Fruit fly (Drosophila melanogaster) whole organism, wandering third instar larva: Measurements from ENCODE around the gene CG14866.

ENCODE experiments used
- Abd-B ChIP-seq: fragments of >200 bp; optimal IDR thresholded peaks from 2 replicates; lab custom pipeline; 2017; ENCODE audit warnings: missing biosample characterization, missing genetic modification characterization
- CG32264 ChIP-seq: fragments of 200-800 bp; sonication (Bioruptor generic); optimal IDR thresholded peaks from 2 replicates; lab custom pipeline; 2016; ENCODE audit warnings: missing biosample characterization, missing genetic modification characterization
- CG9705 ChIP-seq: fragments of 200-800 bp; sonication (Bioruptor generic); optimal IDR thresholded peaks from 2 replicates; lab custom pipeline; 2018; ENCODE audit warnings: missing biosample characterization, mild to moderate bottlenecking, missing genetic modification characterization
- CrebA ChIP-seq: fragments of 200-800 bp; sonication (Bioruptor generic); optimal IDR thresholded peaks from 2 replicates; lab custom pipeline; 2016; ENCODE audit warnings: missing biosample characterization, mild to moderate bottlenecking, missing genetic modification characterization, borderline replicate concordance
- Dfd ChIP-seq: fragments of >200 bp; optimal IDR thresholded peaks from 2 replicates; lab custom pipeline; 2017; ENCODE audit warnings: missing biosample characterization, missing genetic modification characterization
- Dif ChIP-seq: fragments of 200-275, 200-300 bp; sonication (Bioruptor generic); optimal IDR thresholded peaks from 2 replicates; lab custom pipeline; 2018; ENCODE audit warnings: missing biosample characterization, missing genetic modification characterization; ENCODE audit not compliant: partially characterized antibody
- GATAd ChIP-seq: sonication (Bioruptor generic); optimal IDR thresholded peaks from 2 replicates; lab custom pipeline; 2016; ENCODE audit warnings: missing biosample characterization, missing genetic modification characterization
- HLH106 ChIP-seq: fragments of 200-800 bp; optimal IDR thresholded peaks from 3 replicates; lab custom pipeline; 2019; ENCODE audit warnings: missing biosample characterization, mild to moderate bottlenecking, missing genetic modification characterization, moderate library complexity
- Hnf4 ChIP-seq: fragments of 200-800 bp; sonication (Bioruptor generic); optimal IDR thresholded peaks from 2 replicates; lab custom pipeline; 2016; ENCODE audit warnings: missing biosample characterization, mild to moderate bottlenecking, missing genetic modification characterization
- Hr78 ChIP-seq: fragments of >200 bp; optimal IDR thresholded peaks from 2 replicates; lab custom pipeline; 2017; ENCODE audit warnings: missing biosample characterization, missing genetic modification characterization
- Hr83 ChIP-seq: fragments of 200-300 bp; sonication (Bioruptor generic); optimal IDR thresholded peaks from 2 replicates; lab custom pipeline; 2016; ENCODE audit warnings: missing biosample characterization, mild to moderate bottlenecking, missing genetic modification characterization, moderate library complexity; ENCODE audit not compliant: poor library complexity, severe bottlenecking
- Jra ChIP-seq: sonication (Bioruptor generic); optimal IDR thresholded peaks from 2 replicates; lab custom pipeline; 2016; ENCODE audit warnings: missing biosample characterization, missing genetic modification characterization
- Mio ChIP-seq: sonication (Bioruptor generic); optimal IDR thresholded peaks from 2 replicates; lab custom pipeline; 2016; ENCODE audit warnings: missing biosample characterization, missing genetic modification characterization
- Myc ChIP-seq: fragments of >200 bp; optimal IDR thresholded peaks from 2 replicates; lab custom pipeline; 2017
- N ChIP-seq: fragments of >200 bp; optimal IDR thresholded peaks from 2 replicates; lab custom pipeline; 2018; ENCODE audit warnings: missing biosample characterization, missing external identifiers, missing genetic modification characterization
- OdsH ChIP-seq: fragments of 200-800 bp; sonication (Bioruptor generic); optimal IDR thresholded peaks from 2 replicates; lab custom pipeline; 2016; ENCODE audit warnings: missing biosample characterization, mild to moderate bottlenecking, missing genetic modification characterization
- Rel ChIP-seq, 2 experiments: fragments of 200-800 bp; sonication (Bioruptor generic) in 1 of 2; optimal IDR thresholded peaks; 2 replicates in 1 of 2; 3 replicates in 1 of 2; lab custom pipeline; 2016 to 2019; ENCODE audit warnings: mild to moderate bottlenecking in 2 of 2, missing biosample characterization in 2 of 2, missing genetic modification characterization in 2 of 2, moderate library complexity in 1 of 2
- Sp1 ChIP-seq: fragments of 200-800 bp; sonication (Bioruptor generic); optimal IDR thresholded peaks from 3 replicates; lab custom pipeline; 2019; ENCODE audit warnings: missing biosample characterization, mild to moderate bottlenecking, missing genetic modification characterization, moderate library complexity
- Vsx2 ChIP-seq: fragments of 200-300, 225-300 bp; sonication (Bioruptor generic); optimal IDR thresholded peaks from 2 replicates; lab custom pipeline; 2018; ENCODE audit warnings: missing biosample characterization, missing genetic modification characterization; ENCODE audit not compliant: partially characterized antibody
- br ChIP-seq: fragments of 200-800 bp; sonication (Bioruptor generic); optimal IDR thresholded peaks from 2 replicates; lab custom pipeline; 2016; ENCODE audit warnings: missing biosample characterization, missing genetic modification characterization
- brk ChIP-seq: fragments of 200-800 bp; sonication (Bioruptor generic); optimal IDR thresholded peaks from 2 replicates; lab custom pipeline; 2016; ENCODE audit warnings: missing biosample characterization, mild to moderate bottlenecking, missing genetic modification characterization
- dl ChIP-seq, 2 experiments: fragments of 175-275, 200-275 bp in 1 of 2; fragments of 200-275 bp in 1 of 2; sonication (Bioruptor generic); optimal IDR thresholded peaks; lab custom pipeline; 2018; ENCODE audit warnings: mild to moderate bottlenecking in 2 of 2, missing biosample characterization in 2 of 2, missing genetic modification characterization in 2 of 2, moderate library complexity in 2 of 2; ENCODE audit not compliant: partially characterized antibody in 2 of 2, insufficient read depth in 1 of 2
- dmrt93B ChIP-seq: fragments of 200-800 bp; sonication (Bioruptor generic); optimal IDR thresholded peaks from 2 replicates; lab custom pipeline; 2018; ENCODE audit warnings: missing biosample characterization, mild to moderate bottlenecking, missing genetic modification characterization
- dsf ChIP-seq: sonication (Bioruptor generic); optimal IDR thresholded peaks from 2 replicates; lab custom pipeline; 2016; ENCODE audit warnings: missing biosample characterization, missing genetic modification characterization, borderline replicate concordance
- ey ChIP-seq: fragments of 200-800 bp; sonication (Bioruptor generic); optimal IDR thresholded peaks from 2 replicates; lab custom pipeline; 2016; ENCODE audit warnings: missing biosample characterization, missing genetic modification characterization
- foxo ChIP-seq, 2 experiments: fragments of 200-800 bp; sonication (Bioruptor generic); optimal IDR thresholded peaks; 2 replicates in 1 of 2; 3 replicates in 1 of 2; lab custom pipeline; 2016 to 2017; ENCODE audit warnings: missing biosample characterization in 2 of 2, missing genetic modification characterization in 2 of 2
- fru ChIP-seq: fragments of 200-800 bp; sonication (Bioruptor generic); optimal IDR thresholded peaks from 3 replicates; lab custom pipeline; 2016; ENCODE audit warnings: missing biosample characterization, mild to moderate bottlenecking, missing genetic modification characterization
- h ChIP-seq: fragments of 200-800 bp; sonication (Bioruptor generic); optimal IDR thresholded peaks from 3 replicates; lab custom pipeline; 2016; ENCODE audit warnings: missing biosample characterization, mild to moderate bottlenecking, missing genetic modification characterization
- jim ChIP-seq: fragments of 175-275, 200-325 bp; sonication (Bioruptor generic); optimal IDR thresholded peaks from 2 replicates; lab custom pipeline; 2016; ENCODE audit warnings: missing biosample characterization, mild to moderate bottlenecking, missing genetic modification characterization
- lola ChIP-seq: fragments of >200 bp; optimal IDR thresholded peaks from 2 replicates; lab custom pipeline; 2017; ENCODE audit warnings: missing biosample characterization, missing genetic modification characterization
- pan ChIP-seq: fragments of >200 bp; optimal IDR thresholded peaks from 2 replicates; lab custom pipeline; 2017
- psq ChIP-seq: fragments of 200-800 bp; sonication (Bioruptor generic); optimal IDR thresholded peaks from 3 replicates; lab custom pipeline; 2017; ENCODE audit warnings: missing biosample characterization, mild to moderate bottlenecking, missing genetic modification characterization, moderate library complexity
- rgr ChIP-seq: fragments of 200-800 bp; sonication (Bioruptor generic); optimal IDR thresholded peaks from 3 replicates; lab custom pipeline; 2016; ENCODE audit warnings: missing biosample characterization, mild to moderate bottlenecking, missing genetic modification characterization
- sage ChIP-seq: fragments of 200-800 bp; sonication (Bioruptor generic); optimal IDR thresholded peaks from 2 replicates; lab custom pipeline; 2016; ENCODE audit warnings: missing biosample characterization, mild to moderate bottlenecking, missing genetic modification characterization
- sv ChIP-seq: fragments of 200-800 bp; sonication (Bioruptor generic); optimal IDR thresholded peaks from 3 replicates; lab custom pipeline; 2016; ENCODE audit warnings: missing biosample characterization, missing genetic modification characterization
- tai ChIP-seq: sonication (Bioruptor generic); optimal IDR thresholded peaks from 2 replicates; lab custom pipeline; 2016; ENCODE audit warnings: missing biosample characterization, missing genetic modification characterization
- usp ChIP-seq: fragments of >200 bp; optimal IDR thresholded peaks from 2 replicates; lab custom pipeline; 2017; ENCODE audit warnings: missing biosample characterization, missing genetic modification characterization
- woc ChIP-seq: sonication (Bioruptor generic); optimal IDR thresholded peaks from 2 replicates; lab custom pipeline; 2016; ENCODE audit warnings: missing biosample characterization, mild to moderate bottlenecking, missing genetic modification characterization

Gene CG14866

dm6 chr3R:15293005-15293877, 23.0 kb upstream of the CG14866 start (continued):
- TF ChIP-seq Dif (GFP tag; lab: Kevin White, UChicago) (no peak), N (GFP tag; lab: Kevin White, UChicago) (no peak), Myc (lab: Kevin White, UChicago) (no peak), h (peak; percentile 59), Dfd (no peak), Jra (no peak)

dm6 chr3R:15293878-15294350, 22.4 kb upstream of the CG14866 start:
- TF ChIP-seq woc (GFP tag; lab: Kevin White, UChicago) (peak; percentile 55), brk (GFP tag; lab: Kevin White, UChicago) (no peak)

dm6 chr3R:15297904-15298303, 18.4 kb upstream of the CG14866 start:
- TF ChIP-seq pan (lab: Kevin White, UChicago) (no peak), woc (GFP tag; lab: Kevin White, UChicago) (no peak), br (no peak), dl (GFP tag; optimal IDR thresholded peaks at IDR 0.05; lab: Kevin White, UChicago; ENCODE audit: insufficient read depth in 1 of 2, partially characterized antibody in 2 of 2) (peak in 1 of 2 experiments; percentile 17), OdsH (GFP tag; lab: Kevin White, UChicago) (no peak), N (GFP tag; lab: Kevin White, UChicago) (no peak), sv (GFP tag; lab: Kevin White, UChicago) (no peak), Myc (lab: Kevin White, UChicago) (no peak), usp (GFP tag; lab: Kevin White, UChicago) (no peak), HLH106 (tag; lab: Kevin White, UChicago) (no peak), fru (GFP tag; lab: Kevin White, UChicago) (no peak), Dfd (no peak), h (peak; percentile 45), dsf (GFP tag; lab: Kevin White, UChicago) (no peak), CG32264 (GFP tag; lab: Kevin White, UChicago) (no peak), tai (no peak), dmrt93B (no peak), jim (GFP tag; lab: Kevin White, UChicago) (no peak), Rel (GFP tag; optimal IDR thresholded peaks at IDR 0.05; lab: Kevin White, UChicago) (no peak), Rel (tag; optimal IDR thresholded peaks at IDR 0.05; lab: Kevin White, UChicago) (peak; percentile 59), CrebA (GFP tag; lab: Kevin White, UChicago) (no peak), Sp1 (no peak), Hr83 (GFP tag; lab: Kevin White, UChicago) (peak; percentile 13), foxo (GFP tag; optimal IDR thresholded peaks at IDR 0.05; lab: Kevin White, UChicago) (no peak), brk (GFP tag; lab: Kevin White, UChicago) (no peak), sage (GFP tag; lab: Kevin White, UChicago) (no peak), Jra (no peak), Dif (GFP tag; lab: Kevin White, UChicago) (no peak), Hr78 (GFP tag; lab: Kevin White, UChicago) (no peak), psq (GFP tag; lab: Kevin White, UChicago) (peak; percentile 94), CG9705 (GFP tag; lab: Kevin White, UChicago) (no peak), Hnf4 (GFP tag; lab: Kevin White, UChicago) (no peak), GATAd (no peak), Abd-B (GFP tag; lab: Kevin White, UChicago) (no peak), ey (no peak), rgr (GFP tag; lab: Kevin White, UChicago) (no peak), Mio (GFP tag; lab: Kevin White, UChicago) (no peak), lola (no peak), Vsx2 (GFP tag; lab: Kevin White, UChicago) (no peak)
